Worm (Caenorhabditis elegans) whole organism, L1 larva: Measurements from ENCODE around the gene irld-45.
"Not testable (repeated sequence)": the region's sequence is repeated elsewhere in the genome, so short reads cannot be mapped to it uniquely, and the experiment has no call there.

ENCODE experiments used
- F16B12.6 ChIP-seq: fragments of 150-350 bp; optimal IDR thresholded peaks from 2 replicates; lab custom pipeline; 2014; ENCODE audit warnings: missing biosample characterization, missing genetic modification characterization
- alr-1 ChIP-seq: fragments of 200-800 bp; sonication (Bioruptor generic); optimal IDR thresholded peaks from 2 replicates; lab custom pipeline; 2018; ENCODE audit warnings: borderline replicate concordance, mild to moderate bottlenecking, missing genetic modification characterization, missing compliant biosample characterization
- ceh-8 ChIP-seq: fragments of 200-800 bp; sonication (Bioruptor generic); optimal IDR thresholded peaks from 2 replicates; lab custom pipeline; 2018; ENCODE audit warnings: mild to moderate bottlenecking, missing genetic modification characterization, moderate library complexity, missing compliant biosample characterization
- ceh-82 ChIP-seq, 3 experiments: fragments of 150-350 bp in 1 of 3; sonication (generic microtip) in 2 of 3; optimal IDR thresholded peaks; 2 replicates each; lab custom pipeline; 2014 to 2017; ENCODE audit warnings: missing biosample characterization in 3 of 3, missing genetic modification characterization in 3 of 3
- ceh-88 ChIP-seq: fragments of 200-800 bp; sonication (Bioruptor generic); IDR thresholded peaks from 2 replicates; pipeline ENCODE4 v1.3.6; 2022; ENCODE audit warnings: missing genetic modification characterization, missing compliant biosample characterization
- dsc-1 ChIP-seq: sonication (generic microtip); optimal IDR thresholded peaks from 2 replicates; lab custom pipeline; 2016; ENCODE audit warnings: mild to moderate bottlenecking, missing genetic modification characterization, missing compliant biosample characterization
- ets-5 ChIP-seq: fragments of 200-800 bp; sonication (Bioruptor generic); IDR thresholded peaks from 2 replicates; pipeline ENCODE4 v1.3.6; 2022; ENCODE audit warnings: missing genetic modification characterization, missing compliant biosample characterization
- fkh-4 ChIP-seq: sonication (generic microtip); optimal IDR thresholded peaks from 2 replicates; lab custom pipeline; 2016; ENCODE audit warnings: missing compliant biosample characterization, missing genetic modification characterization, borderline replicate concordance
- fos-1 ChIP-seq: fragments of 150-350 bp; optimal IDR thresholded peaks from 2 replicates; lab custom pipeline; 2014; ENCODE audit warnings: missing biosample characterization, missing genetic modification characterization
- grh-1 ChIP-seq: fragments of 200-800 bp; sonication (Bioruptor generic); IDR thresholded peaks from 2 replicates; pipeline ENCODE4 v1.3.6; 2022; ENCODE audit warnings: missing genetic modification reagents, missing genetic modification characterization, missing compliant biosample characterization
- hlh-17 ChIP-seq: fragments of 200-800 bp; sonication (Bioruptor generic); optimal IDR thresholded peaks from 2 replicates; lab custom pipeline; 2018; ENCODE audit warnings: missing genetic modification characterization, mild to moderate bottlenecking, missing compliant biosample characterization, moderate library complexity, borderline replicate concordance
- hlh-4 ChIP-seq: sonication (generic microtip); optimal IDR thresholded peaks from 2 replicates; lab custom pipeline; 2016; ENCODE audit warnings: mild to moderate bottlenecking, missing genetic modification characterization, missing compliant biosample characterization
- irx-1 ChIP-seq: sonication (generic microtip); optimal IDR thresholded peaks from 2 replicates; lab custom pipeline; 2016; ENCODE audit warnings: missing genetic modification characterization, missing compliant biosample characterization
- lin-14 ChIP-seq: fragments of 200-800 bp; sonication (Bioruptor generic); optimal IDR thresholded peaks from 2 replicates; lab custom pipeline; 2018; ENCODE audit warnings: mild to moderate bottlenecking, missing genetic modification characterization, moderate library complexity, missing compliant biosample characterization
- lin-35 ChIP-seq, 2 experiments: fragments of 150-350 bp; optimal IDR thresholded peaks; 2 replicates each; lab custom pipeline; 2014; ENCODE audit warnings: missing biosample characterization in 2 of 2, missing genetic modification characterization in 2 of 2, missing genetic modification reagents in 2 of 2
- lsy-2 ChIP-seq, 2 experiments: fragments of 150-350 bp; optimal IDR thresholded peaks; 2 replicates each; lab custom pipeline; 2014; ENCODE audit warnings: missing biosample characterization in 2 of 2, missing genetic modification characterization in 2 of 2
- mef-2 ChIP-seq: fragments of 150-350 bp; optimal IDR thresholded peaks from 2 replicates; lab custom pipeline; 2014; ENCODE audit warnings: missing biosample characterization, missing genetic modification characterization
- mep-1 ChIP-seq: fragments of 150-350 bp; optimal IDR thresholded peaks from 2 replicates; lab custom pipeline; 2014; ENCODE audit warnings: missing biosample characterization, missing genetic modification characterization
- nhr-11 ChIP-seq: fragments of 150-350 bp; optimal IDR thresholded peaks from 2 replicates; lab custom pipeline; 2014; ENCODE audit warnings: missing biosample characterization, missing genetic modification characterization
- nhr-28 ChIP-seq: fragments of 150-350 bp; optimal IDR thresholded peaks from 2 replicates; lab custom pipeline; 2014; ENCODE audit warnings: missing biosample characterization, missing genetic modification characterization
- nhr-76 ChIP-seq: sonication (generic microtip); optimal IDR thresholded peaks from 2 replicates; lab custom pipeline; 2017; ENCODE audit warnings: missing biosample characterization, missing genetic modification characterization
- nhr-77 ChIP-seq: fragments of 150-350 bp; optimal IDR thresholded peaks from 2 replicates; lab custom pipeline; 2014; ENCODE audit warnings: missing biosample characterization, missing genetic modification characterization
- nhr-84 ChIP-seq: sonication (generic microtip); optimal IDR thresholded peaks from 2 replicates; lab custom pipeline; 2017; ENCODE audit warnings: missing biosample characterization, missing genetic modification characterization
- nhr-85 ChIP-seq: sonication (generic microtip); peaks from one replicate; lab custom pipeline; 2016; ENCODE audit warnings: missing genetic modification characterization, inconsistent platforms, missing compliant biosample characterization
- pag-3 ChIP-seq: sonication (generic microtip); optimal IDR thresholded peaks from 2 replicates; lab custom pipeline; 2017; ENCODE audit warnings: missing genetic modification characterization, mild to moderate bottlenecking, missing compliant biosample characterization, antibody characterized with exemption, borderline replicate concordance; ENCODE audit not compliant: insufficient read depth
- pax-3 ChIP-seq: fragments of 200-800 bp; sonication (Bioruptor generic); optimal IDR thresholded peaks from 2 replicates; lab custom pipeline; 2018; ENCODE audit warnings: mild to moderate bottlenecking, missing genetic modification characterization, moderate library complexity, missing compliant biosample characterization
- rnt-1 ChIP-seq: sonication (generic microtip); optimal IDR thresholded peaks from 2 replicates; lab custom pipeline; 2016; ENCODE audit warnings: mild to moderate bottlenecking, missing genetic modification characterization, moderate library complexity, missing compliant biosample characterization
- skn-1 ChIP-seq: fragments of 150-350 bp; optimal IDR thresholded peaks from 2 replicates; lab custom pipeline; 2014; ENCODE audit warnings: missing biosample characterization, missing genetic modification characterization
- snpc-4 ChIP-seq: fragments of 150-350 bp; optimal IDR thresholded peaks from 2 replicates; lab custom pipeline; 2014; ENCODE audit warnings: missing biosample characterization, missing genetic modification characterization
- sptf-1 ChIP-seq: fragments of 150-350 bp; optimal IDR thresholded peaks from 2 replicates; lab custom pipeline; 2014; ENCODE audit warnings: missing biosample characterization, missing genetic modification characterization
- swsn-7 ChIP-seq: sonication (generic microtip); optimal IDR thresholded peaks from 2 replicates; lab custom pipeline; 2016; ENCODE audit warnings: missing genetic modification characterization, missing compliant biosample characterization
- unc-30 ChIP-seq: sonication (generic microtip); optimal IDR thresholded peaks from 2 replicates; lab custom pipeline; 2017; ENCODE audit warnings: missing biosample characterization, missing genetic modification characterization
- unc-62 ChIP-seq: fragments of 150-350 bp; optimal IDR thresholded peaks from 2 replicates; lab custom pipeline; 2014; ENCODE audit warnings: missing biosample characterization, missing genetic modification reagents, missing genetic modification characterization
- unc-86 ChIP-seq: sonication (generic microtip); optimal IDR thresholded peaks from 2 replicates; lab custom pipeline; 2016; ENCODE audit warnings: missing genetic modification characterization, missing compliant biosample characterization
- unc-98 ChIP-seq: fragments of 200-800 bp; sonication (Bioruptor generic); IDR thresholded peaks from 2 replicates; pipeline ENCODE4 v1.3.6; 2022; ENCODE audit warnings: missing genetic modification characterization, missing compliant biosample characterization
- vab-15 ChIP-seq: sonication (generic microtip); optimal IDR thresholded peaks from 2 replicates; lab custom pipeline; 2017; ENCODE audit warnings: missing genotype, mild to moderate bottlenecking, missing genetic modification characterization, missing compliant biosample characterization
- zip-4 ChIP-seq: fragments of 200-800 bp; sonication (Bioruptor generic); optimal IDR thresholded peaks from 2 replicates; lab custom pipeline; 2018; ENCODE audit warnings: mild to moderate bottlenecking, missing genetic modification characterization, moderate library complexity, missing compliant biosample characterization

The irld-45 gene

ce11 chrV:1682279-1682678 is 34.2 kb downstream of the irld-45 start, which contains the start of gene srh-3:
Gene srh-3 (plus strand): TSS chrV:1682579.
- TF ChIP-seq skn-1 (tag; lab: Kevin White, UChicago) = no peak
- TF ChIP-seq hlh-17 = no peak
- TF ChIP-seq lin-35 (GFP tag; optimal IDR thresholded peaks at IDR 0.05; lab: Kevin White, UChicago) = no peak
- TF ChIP-seq pag-3 (tag; lab: Kevin White, UChicago) = no peak
- TF ChIP-seq mep-1 = no peak
- no peak for TF ChIP-seq ets-5 (GFP tag; lab: Robert Waterston, UW)
- no peak for TF ChIP-seq ceh-82 (tag; optimal IDR thresholded peaks at IDR 0.05; lab: Kevin White, UChicago)
- TF ChIP-seq grh-1 (GFP tag; lab: Robert Waterston, UW) = no peak
- TF ChIP-seq unc-62 = no peak
- no peak for TF ChIP-seq nhr-11 (tag; lab: Kevin White, UChicago)
- no peak for TF ChIP-seq zip-4
- no peak for TF ChIP-seq irx-1 (tag; lab: Kevin White, UChicago)
- TF ChIP-seq nhr-84 = no peak
- TF ChIP-seq pax-3 (tag; lab: Kevin White, UChicago) = no peak
- no peak for TF ChIP-seq ceh-8 (GFP tag; lab: Kevin White, UChicago)
- TF ChIP-seq nhr-77 (tag; lab: Kevin White, UChicago) = no peak
- TF ChIP-seq F16B12.6 = no peak

DNA sequence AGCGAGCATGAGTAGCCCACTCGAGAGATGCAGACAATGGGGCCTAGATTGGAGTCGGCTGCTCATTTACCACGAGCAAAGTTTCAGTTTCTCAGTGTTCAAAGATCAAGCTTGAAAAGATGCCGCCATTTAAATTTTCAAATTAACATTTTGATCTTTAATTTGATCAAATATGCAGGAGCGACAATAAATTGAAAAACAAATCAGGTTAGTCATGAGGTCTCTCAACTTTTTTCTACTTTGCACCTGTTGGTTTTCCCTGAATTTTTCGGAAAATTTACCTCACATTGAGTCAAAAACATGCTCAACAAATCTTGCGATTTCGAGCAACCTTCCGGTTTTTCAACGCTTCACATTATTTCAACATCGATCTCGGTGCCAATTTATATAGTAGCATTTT is 37.2 kb downstream of the irld-45 start, which contains the start of gene srh-5:
srh-5 (plus strand) TSS at position 301 of the 400 bp plus-strand sequence.
- no peak for TF ChIP-seq swsn-7 (tag; lab: Kevin White, UChicago)
- no peak for TF ChIP-seq dsc-1
- TF ChIP-seq F16B12.6 = no peak
- TF ChIP-seq nhr-77 (tag; lab: Kevin White, UChicago) = no peak
- no peak for TF ChIP-seq hlh-4
- no peak for TF ChIP-seq unc-86
- TF ChIP-seq snpc-4 (tag; lab: Kevin White, UChicago) = no peak

- not testable (repeated sequence) for TF ChIP-seq unc-98 (GFP tag; lab: Robert Waterston, UW); nhr-76 (tag; lab: Kevin White, UChicago); ceh-88 (GFP tag; lab: Robert Waterston, UW)
- TF ChIP-seq, all 84 proteins: peak for 0; not testable (repeated sequence) for 84
Measured at ce11 chrV:1692494-1692893, 44.4 kb downstream of the irld-45 start, which contains the start of gene Y46H3C.5. Gene Y46H3C.5 (minus strand): TSS chrV:1692495.

ce11 chrV:1693876-1694275 is 45.8 kb downstream of the irld-45 start, which contains the start of gene Y46H3C.7:
Gene Y46H3C.7 (minus strand): TSS chrV:1694022.
- not testable (repeated sequence) for TF ChIP-seq mef-2 (tag; lab: Kevin White, UChicago); vab-15 (tag; lab: Kevin White, UChicago); lin-14

DNA sequence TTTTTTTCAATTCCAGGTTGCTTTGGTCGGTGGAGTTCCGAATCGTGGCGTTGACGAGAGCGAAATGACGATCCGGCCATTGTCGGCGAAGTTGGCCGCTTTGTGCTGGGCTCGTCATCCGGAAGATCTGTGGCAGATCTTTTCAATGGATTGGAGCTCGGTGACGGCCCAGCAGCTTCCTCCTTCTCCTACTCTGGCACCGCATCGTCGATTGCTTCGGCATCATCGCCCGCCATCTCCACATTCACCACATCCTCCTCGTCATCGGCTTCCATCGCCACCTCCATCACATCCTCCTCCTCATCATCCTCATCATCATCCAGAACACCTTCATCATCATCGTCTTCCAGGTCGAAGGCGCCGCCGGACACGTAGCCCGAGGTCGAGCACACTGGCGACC is 50.3 kb downstream of the irld-45 start:
- no peak for TF ChIP-seq skn-1 (tag; lab: Kevin White, UChicago)
- TF ChIP-seq mep-1 = no peak
- TF ChIP-seq fos-1 (tag; lab: Kevin White, UChicago) = no peak
- TF ChIP-seq sptf-1 (tag; lab: Kevin White, UChicago) = no peak
- TF ChIP-seq nhr-85 (tag; lab: Kevin White, UChicago) = no peak
- TF ChIP-seq nhr-28 (tag; lab: Kevin White, UChicago) = no peak
- TF ChIP-seq unc-30 (tag; lab: Kevin White, UChicago) = no peak
- no peak for TF ChIP-seq lsy-2 (tag; optimal IDR thresholded peaks at IDR 0.05; lab: Kevin White, UChicago)
- TF ChIP-seq F16B12.6 = no peak
- TF ChIP-seq rnt-1 (tag; lab: Kevin White, UChicago) = no peak
- TF ChIP-seq fkh-4 (tag; lab: Kevin White, UChicago) = no peak
- no peak for TF ChIP-seq lin-14
- TF ChIP-seq alr-1 (tag; lab: Kevin White, UChicago) = no peak
- TF ChIP-seq, all 84 proteins: peak for 0
